Fruit fly (Drosophila melanogaster): ENCODE data around the gene Nf1.

dm6 chr3R:26024596-26025213 is 41.9 kb downstream of the Nf1 start:
- TF ChIP-seq CG31627 (GFP tag; optimal IDR thresholded peaks at IDR 0.05), result no peak
- no peak for TF ChIP-seq CG6163 (GFP tag; IDR thresholded peaks at IDR 0.05)
- TF ChIP-seq CG6276 (GFP tag; optimal IDR thresholded peaks at IDR 0.05), result no peak
- TF ChIP-seq Hr38 (GFP tag; optimal IDR thresholded peaks at IDR 0.05), result no peak
- TF ChIP-seq fkh (GFP tag; optimal IDR thresholded peaks at IDR 0.05), result no peak
- no peak for TF ChIP-seq Sox14 (GFP tag; optimal IDR thresholded peaks at IDR 0.05)
